Fruit fly (Drosophila melanogaster): Measurements from ENCODE around the gene AdamTS-A.

DNA sequence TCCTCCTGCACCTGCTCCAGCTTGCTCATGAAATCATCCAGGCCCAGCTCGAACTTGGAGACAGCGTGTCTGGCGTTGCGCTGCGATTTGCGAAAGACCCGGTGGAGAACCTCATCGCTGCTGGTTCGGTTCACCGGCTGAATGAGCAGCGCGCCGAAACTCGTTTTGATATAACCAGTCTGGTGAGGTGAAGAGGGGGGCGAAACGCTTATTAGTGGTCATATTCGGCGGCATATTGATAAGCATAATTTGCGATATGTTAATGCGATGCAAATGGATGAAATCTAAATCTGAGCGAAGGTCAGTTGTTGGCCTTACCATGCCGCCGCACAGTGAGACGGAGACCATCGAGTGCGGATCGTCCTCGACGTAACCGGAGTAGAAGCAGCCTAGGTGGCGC, 27.3 kb downstream of the AdamTS-A start:
- TF ChIP-seq CHES-1-like (GFP tag; optimal IDR thresholded peaks at IDR 0.05) (no peak), CG17385 (GFP tag; optimal IDR thresholded peaks at IDR 0.05) (no peak), amos (GFP tag; IDR thresholded peaks at IDR 0.05; ENCODE audit: partially characterized antibody) (no peak), Asciz (GFP tag; optimal IDR thresholded peaks at IDR 0.05) (no peak), CG17359 (tag; optimal IDR thresholded peaks at IDR 0.05) (no peak), CG1602 (GFP tag; optimal IDR thresholded peaks at IDR 0.05) (no peak), CG17186 (GFP tag; optimal IDR thresholded peaks at IDR 0.05) (no peak), wdn (GFP tag; IDR thresholded peaks at IDR 0.05) (no peak), psq (GFP tag; optimal IDR thresholded peaks at IDR 0.05) (no peak), Fer1 (GFP tag; optimal IDR thresholded peaks at IDR 0.05) (no peak), chm (GFP tag; IDR thresholded peaks at IDR 0.05) (no peak), CG13296 (GFP tag; optimal IDR thresholded peaks at IDR 0.05) (no peak), sens (GFP tag) (no peak), NK7.1 (GFP tag; optimal IDR thresholded peaks at IDR 0.05) (no peak)

Measured in whole organism, embryonic.